Fruit fly (Drosophila melanogaster): ENCODE measurements around the gene CG1640.

CG1640 gene

dm6 chrX:13390465-13391173, 20.2 kb downstream of the CG1640 start (continued):
- peak; percentile 63 for TF ChIP-seq Lpt (GFP tag; optimal IDR thresholded peaks at IDR 0.05)
- peak; percentile 74 for TF ChIP-seq CG10631 (GFP tag; optimal IDR thresholded peaks at IDR 0.05)
- no peak for TF ChIP-seq Sox102F (GFP tag; optimal IDR thresholded peaks at IDR 0.05)
- peak; percentile 58 for TF ChIP-seq CG9139 (GFP tag; optimal IDR thresholded peaks at IDR 0.05)
- no peak for TF ChIP-seq CG4318 (GFP tag; optimal IDR thresholded peaks at IDR 0.05)
- no peak for TF ChIP-seq fd59A (GFP tag; optimal IDR thresholded peaks at IDR 0.05)
- peak; percentile 9 for TF ChIP-seq spab (GFP tag; optimal IDR thresholded peaks at IDR 0.05)
- TF ChIP-seq CG6276 (GFP tag; optimal IDR thresholded peaks at IDR 0.05), result peak; percentile 75
- TF ChIP-seq lz (GFP tag; optimal IDR thresholded peaks at IDR 0.05), result peak; percentile 2
- peak; percentile 24 for TF ChIP-seq pdm3 (GFP tag; optimal IDR thresholded peaks at IDR 0.05)
- peak; percentile 63 for TF ChIP-seq CG6808 (GFP tag; optimal IDR thresholded peaks at IDR 0.05)
- no peak for TF ChIP-seq Blimp-1 (GFP tag; optimal IDR thresholded peaks at IDR 0.05)
- TF ChIP-seq Ets21C (GFP tag; optimal IDR thresholded peaks at IDR 0.05), result no peak
- peak; percentile 50 for TF ChIP-seq CG8632 (GFP tag; optimal IDR thresholded peaks at IDR 0.05)
- TF ChIP-seq CG6792 (GFP tag; optimal IDR thresholded peaks at IDR 0.05), result peak; percentile 15
- no peak for TF ChIP-seq fd85E (GFP tag; optimal IDR thresholded peaks at IDR 0.05)
- peak; percentile 92 for TF ChIP-seq eg (GFP tag; IDR thresholded peaks at IDR 0.05)
- TF ChIP-seq fkh (GFP tag; optimal IDR thresholded peaks at IDR 0.05), result no peak
- peak; percentile 20 for TF ChIP-seq cyc (GFP tag; optimal IDR thresholded peaks at IDR 0.05)
- peak; percentile 20 for TF ChIP-seq CG8319 (GFP tag; optimal IDR thresholded peaks at IDR 0.05)
- no peak for TF ChIP-seq Hr38 (GFP tag; optimal IDR thresholded peaks at IDR 0.05)
- TF ChIP-seq CG15336 (GFP tag; IDR thresholded peaks at IDR 0.05), result peak; percentile 89

dm6 chrX:13391174-13392040, 21.0 kb downstream of the CG1640 start:
- no peak for TF ChIP-seq Smox (GFP tag; optimal IDR thresholded peaks at IDR 0.05)
- no peak for TF ChIP-seq CG16779 (tag; optimal IDR thresholded peaks at IDR 0.05)
- no peak for TF ChIP-seq dac (GFP tag; optimal IDR thresholded peaks at IDR 0.05)
- TF ChIP-seq CG32006 (GFP tag; optimal IDR thresholded peaks at IDR 0.05), result peak; percentile 17
- TF ChIP-seq CG11294 (GFP tag; IDR thresholded peaks at IDR 0.05), result no peak
- no peak for TF ChIP-seq CG11902 (GFP tag; optimal IDR thresholded peaks at IDR 0.05)
- peak; percentile 15 for TF ChIP-seq net (GFP tag; optimal IDR thresholded peaks at IDR 0.05)
- no peak for TF ChIP-seq pdm3 (GFP tag; optimal IDR thresholded peaks at IDR 0.05)
- TF ChIP-seq topi (GFP tag; optimal IDR thresholded peaks at IDR 0.05), result no peak
- TF ChIP-seq CG6792 (GFP tag; optimal IDR thresholded peaks at IDR 0.05), result no peak
- no peak for TF ChIP-seq Sox15 (GFP tag; optimal IDR thresholded peaks at IDR 0.05)
- no peak for TF ChIP-seq CG11762 (GFP tag; optimal IDR thresholded peaks at IDR 0.05; ENCODE audit: insufficient read depth)
- peak; percentile 2 for TF ChIP-seq Hr4 (GFP tag; optimal IDR thresholded peaks at IDR 0.05)
- no peak for TF ChIP-seq CG31627 (GFP tag; optimal IDR thresholded peaks at IDR 0.05)
- no peak for TF ChIP-seq ss (GFP tag; optimal IDR thresholded peaks at IDR 0.05)
- peak; percentile 7 for TF ChIP-seq achi (GFP tag; optimal IDR thresholded peaks at IDR 0.05)
- no peak for TF ChIP-seq CG7368 (GFP tag; optimal IDR thresholded peaks at IDR 0.05)
- 0 out of 3 replicates have a peak, but pooled peaks have one; percentile 35 for TF ChIP-seq CG6163 (GFP tag; IDR thresholded peaks at IDR 0.05)
- peak; percentile 69 for TF ChIP-seq Eip78C (GFP tag)
- TF ChIP-seq Lpt (GFP tag; optimal IDR thresholded peaks at IDR 0.05), result no peak
- TF ChIP-seq CG9139 (GFP tag; optimal IDR thresholded peaks at IDR 0.05), result no peak
- TF ChIP-seq CG6808 (GFP tag; optimal IDR thresholded peaks at IDR 0.05), result no peak
- TF ChIP-seq CG3919 (GFP tag; optimal IDR thresholded peaks at IDR 0.05), result peak; percentile 73
- TF ChIP-seq svp (GFP tag), result no peak
- TF ChIP-seq CG3032 (tag; optimal IDR thresholded peaks at IDR 0.05), result no peak
- no peak for TF ChIP-seq fd59A (GFP tag; optimal IDR thresholded peaks at IDR 0.05)
- no peak for TF ChIP-seq CG1621 (tag; optimal IDR thresholded peaks at IDR 0.05)
- no peak for TF ChIP-seq CG10631 (GFP tag; optimal IDR thresholded peaks at IDR 0.05)
- TF ChIP-seq vri (GFP tag; optimal IDR thresholded peaks at IDR 0.05), result peak; percentile 19
- no peak for TF ChIP-seq CG8119 (GFP tag; IDR thresholded peaks at IDR 0.05)
- TF ChIP-seq CG8632 (GFP tag; optimal IDR thresholded peaks at IDR 0.05), result peak; percentile 21
- no peak for TF ChIP-seq acj6 (GFP tag; optimal IDR thresholded peaks at IDR 0.05)
- TF ChIP-seq Eip93F (GFP tag; optimal IDR thresholded peaks at IDR 0.05), result no peak
- no peak for TF ChIP-seq Met (GFP tag; optimal IDR thresholded peaks at IDR 0.05)
